Worm (Caenorhabditis elegans) whole organism, L3 larva: Measurements from ENCODE around the gene T16G1.9.
A peak's percentile ranks its signal among the peaks of the same experiment; 100 is the strongest.

ENCODE experiments used
- aly-2 ChIP-seq: fragments of 150-350 bp; optimal IDR thresholded peaks from 2 replicates; lab custom pipeline; 2014; ENCODE audit warnings: missing biosample characterization, missing genetic modification characterization
- ceh-28 ChIP-seq: fragments of 150-350 bp; optimal IDR thresholded peaks from 2 replicates; lab custom pipeline; 2014; ENCODE audit warnings: missing biosample characterization, missing genetic modification reagents, missing genetic modification characterization
- elt-3 ChIP-seq, 3 experiments: fragments of 150-350 bp in 1 of 3; sonication (generic microtip) in 2 of 3; optimal IDR thresholded peaks; 2 replicates in 2 of 3; 4 replicates in 1 of 3; lab custom pipeline; 2014 to 2017; ENCODE audit warnings: missing biosample characterization in 3 of 3, missing genetic modification characterization in 3 of 3
- eor-1 ChIP-seq, 2 experiments: fragments of 150-350 bp; optimal IDR thresholded peaks; 2 replicates each; lab custom pipeline; 2014 to 2018; ENCODE audit warnings: missing biosample characterization in 2 of 2, missing genetic modification characterization in 2 of 2
- fos-1 ChIP-seq: fragments of 150-350 bp; optimal IDR thresholded peaks from 2 replicates; lab custom pipeline; 2014; ENCODE audit warnings: missing biosample characterization, missing genetic modification characterization
- nhr-12 ChIP-seq: fragments of 150-350 bp; optimal IDR thresholded peaks from 2 replicates; lab custom pipeline; 2014; ENCODE audit warnings: missing biosample characterization, missing genetic modification characterization
- nhr-25 ChIP-seq: sonication (generic microtip); optimal IDR thresholded peaks from 2 replicates; lab custom pipeline; 2017; ENCODE audit warnings: missing biosample characterization, missing genetic modification characterization
- pha-4 ChIP-seq: fragments of 150-350 bp; optimal IDR thresholded peaks from 2 replicates; lab custom pipeline; 2014; ENCODE audit warnings: missing biosample characterization, missing genetic modification reagents, missing genetic modification characterization
- skn-1 ChIP-seq: fragments of 150-350 bp; optimal IDR thresholded peaks from 2 replicates; lab custom pipeline; 2014; ENCODE audit warnings: missing biosample characterization, missing genetic modification characterization
- unc-39 ChIP-seq: sonication (generic microtip); optimal IDR thresholded peaks from 4 replicates; lab custom pipeline; 2017; ENCODE audit warnings: missing biosample characterization, missing genetic modification characterization
- unc-62 ChIP-seq: fragments of 150-350 bp; sonication (generic microtip); optimal IDR thresholded peaks from 4 replicates; lab custom pipeline; 2014; ENCODE audit warnings: missing biosample characterization, missing genetic modification reagents, missing genetic modification characterization
- ztf-4 ChIP-seq: fragments of 150-350 bp; optimal IDR thresholded peaks from 2 replicates; lab custom pipeline; 2014; ENCODE audit warnings: missing biosample characterization, missing genetic modification characterization

ce11 chrV:12906732-12907131, 43.9 kb downstream of the T16G1.9 start, which contains the start of gene ttr-29:
- TF ChIP-seq pha-4 (tag; lab: Kevin White, UChicago) (peak; percentile 90), unc-39 (no peak), eor-1 (tag; optimal IDR thresholded peaks at IDR 0.05; lab: Kevin White, UChicago) (no peak), skn-1 (tag; lab: Kevin White, UChicago) (no peak), nhr-12 (tag; lab: Kevin White, UChicago) (no peak), nhr-25 (no peak), ztf-4 (tag; lab: Kevin White, UChicago) (no peak), unc-62 (GFP tag; lab: Kevin White, UChicago) (no peak), fos-1 (tag; lab: Kevin White, UChicago) (no peak), ceh-28 (tag; lab: Kevin White, UChicago) (no peak), aly-2 (tag; lab: Kevin White, UChicago) (no peak), elt-3 (tag; optimal IDR thresholded peaks at IDR 0.05; lab: Kevin White, UChicago) (no peak)
